Fruit fly (Drosophila melanogaster): ENCODE results near the gene CG10038.

- TF ChIP-seq CG8478 (optimal IDR thresholded peaks at IDR 0.05) (no peak), CTCF (optimal IDR thresholded peaks at IDR 0.05) (no peak)
Measured at dm6 chr3R:12363544-12363943, 13.1 kb upstream of the CG10038 start.

All from S2 (cell line).